Worm (Caenorhabditis elegans) whole organism, L1 larva: ENCODE results near the gene D2062.4.

ENCODE experiments used
- F16B12.6 ChIP-seq: fragments of 150-350 bp; optimal IDR thresholded peaks from 2 replicates; lab custom pipeline; 2014; ENCODE audit warnings: missing biosample characterization, missing genetic modification characterization
- aly-2 ChIP-seq: fragments of 150-350 bp; optimal IDR thresholded peaks from 2 replicates; lab custom pipeline; 2014; ENCODE audit warnings: missing biosample characterization, missing genetic modification characterization
- ces-1 ChIP-seq: fragments of 150-350 bp; optimal IDR thresholded peaks from 2 replicates; lab custom pipeline; 2014; ENCODE audit warnings: missing biosample characterization, missing genetic modification reagents, missing genetic modification characterization
- egl-13 ChIP-seq: sonication (generic microtip); optimal IDR thresholded peaks from 2 replicates; lab custom pipeline; 2016; ENCODE audit warnings: missing genotype, missing genetic modification reagents, missing genetic modification characterization, missing compliant biosample characterization
- elt-3 ChIP-seq, 6 experiments: fragments of 150-350 bp in 1 of 6; sonication (generic microtip); optimal IDR thresholded peaks; 2 replicates each; lab custom pipeline; 2017 to 2018; ENCODE audit warnings: missing biosample characterization in 6 of 6, missing genetic modification characterization in 6 of 6, inconsistent platforms in 1 of 6
- fkh-10 ChIP-seq: sonication (generic microtip); optimal IDR thresholded peaks from 2 replicates; lab custom pipeline; 2017; ENCODE audit warnings: missing biosample characterization, missing genetic modification reagents, missing genetic modification characterization
- grh-1 ChIP-seq: fragments of 200-800 bp; sonication (Bioruptor generic); IDR thresholded peaks from 2 replicates; pipeline ENCODE4 v1.3.6; 2022; ENCODE audit warnings: missing genetic modification reagents, missing genetic modification characterization, missing compliant biosample characterization
- lin-13 ChIP-seq: fragments of 150-350 bp; optimal IDR thresholded peaks from 2 replicates; lab custom pipeline; 2014; ENCODE audit warnings: missing biosample characterization, missing genetic modification reagents, missing genetic modification characterization
- mep-1 ChIP-seq: fragments of 150-350 bp; optimal IDR thresholded peaks from 2 replicates; lab custom pipeline; 2014; ENCODE audit warnings: missing biosample characterization, missing genetic modification characterization
- nhr-11 ChIP-seq: fragments of 150-350 bp; optimal IDR thresholded peaks from 2 replicates; lab custom pipeline; 2014; ENCODE audit warnings: missing biosample characterization, missing genetic modification characterization
- nhr-237 ChIP-seq: fragments of 150-350 bp; optimal IDR thresholded peaks from 2 replicates; lab custom pipeline; 2014; ENCODE audit warnings: missing biosample characterization, missing genetic modification characterization
- snpc-4 ChIP-seq: fragments of 150-350 bp; optimal IDR thresholded peaks from 2 replicates; lab custom pipeline; 2014; ENCODE audit warnings: missing biosample characterization, missing genetic modification characterization
- sptf-1 ChIP-seq: fragments of 150-350 bp; optimal IDR thresholded peaks from 2 replicates; lab custom pipeline; 2014; ENCODE audit warnings: missing biosample characterization, missing genetic modification characterization
- ztf-4 ChIP-seq: fragments of 150-350 bp; optimal IDR thresholded peaks from 2 replicates; lab custom pipeline; 2014; ENCODE audit warnings: missing biosample characterization, missing genetic modification characterization

DNA sequence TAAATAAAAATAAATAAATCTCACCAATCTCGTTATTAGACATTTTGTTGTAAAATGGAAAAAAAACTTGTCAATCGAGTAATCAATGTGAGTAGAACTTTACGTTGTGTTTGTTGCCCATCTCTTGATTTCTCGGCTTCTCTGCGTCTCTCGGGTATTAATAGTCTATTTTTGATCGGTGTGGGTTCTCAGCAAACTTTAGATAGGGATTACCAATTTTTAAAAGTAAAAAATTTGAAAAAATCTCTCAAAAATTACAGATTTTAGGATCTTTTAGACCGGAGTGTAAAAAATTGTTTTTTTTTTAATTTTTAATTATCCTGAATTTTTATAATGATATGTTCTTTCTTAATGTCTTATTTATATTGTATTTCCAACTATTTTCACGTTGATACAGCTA, 14.2 kb downstream of the D2062.4 start, which contains the start of gene F22E5.21:
- TF ChIP-seq ztf-4 (tag; lab: Kevin White, UChicago) (no peak), nhr-11 (tag; lab: Kevin White, UChicago) (no peak), mep-1 (tag; lab: Kevin White, UChicago) (no peak), snpc-4 (tag; lab: Kevin White, UChicago) (no peak), aly-2 (tag; lab: Kevin White, UChicago) (no peak), fkh-10 (GFP tag; lab: Kevin White, UChicago) (no peak), egl-13 (no peak), lin-13 (GFP tag; lab: Kevin White, UChicago) (no peak), elt-3 (tag; optimal IDR thresholded peaks at IDR 0.05; lab: Kevin White, UChicago) (no peak), sptf-1 (no peak), grh-1 (GFP tag; lab: Robert Waterston, UW) (no peak), ces-1 (GFP tag; lab: Kevin White, UChicago) (no peak), nhr-237 (no peak), F16B12.6 (tag; lab: Kevin White, UChicago) (no peak)
